Worm (Caenorhabditis elegans) whole organism, L4/young adult: ENCODE results near the gene Y110A2AL.3.

Source experiments
- W03F9.2 ChIP-seq: fragments of 150-350 bp; optimal IDR thresholded peaks from 2 replicates; lab custom pipeline; 2014; ENCODE audit warnings: missing biosample characterization, missing genetic modification characterization
- dao-5 ChIP-seq: sonication (generic microtip); optimal IDR thresholded peaks from 2 replicates; lab custom pipeline; 2016; ENCODE audit warnings: missing genotype, missing genetic modification characterization, moderate library complexity, missing compliant biosample characterization
- him-1 ChIP-seq: sonication (generic microtip); optimal IDR thresholded peaks from 2 replicates; lab custom pipeline; 2016; ENCODE audit warnings: missing genotype, missing genetic modification reagents, missing genetic modification characterization, missing compliant biosample characterization

The Y110A2AL.3 gene

ce11 chrII:2862557-2863035 lies 4.3 kb upstream of the Y110A2AL.3 start:
- TF ChIP-seq dao-5 (tag; lab: Kevin White, UChicago) = no peak
- TF ChIP-seq W03F9.2 (tag; lab: Kevin White, UChicago) = no peak
- TF ChIP-seq him-1 (tag; lab: Kevin White, UChicago) = no peak

- TF ChIP-seq him-1 (tag; lab: Kevin White, UChicago) (no peak), W03F9.2 (tag; lab: Kevin White, UChicago) (no peak), dao-5 (tag; lab: Kevin White, UChicago) (no peak)
These were observed 2.6 kb upstream of the Y110A2AL.3 start, which contains the start of gene Y110A2AL.5 for ce11 chrII:2864229-2864628. TSS of gene Y110A2AL.5 (plus strand) at chrII:2864529.

ce11 chrII:2865355-2865754 lies 1.5 kb upstream of the Y110A2AL.3 start:
- no peak for TF ChIP-seq W03F9.2 (tag; lab: Kevin White, UChicago)
- no peak for TF ChIP-seq him-1 (tag; lab: Kevin White, UChicago)
- TF ChIP-seq dao-5 (tag; lab: Kevin White, UChicago) = no peak

- TF ChIP-seq W03F9.2 (tag; lab: Kevin White, UChicago) (no peak), him-1 (tag; lab: Kevin White, UChicago) (no peak), dao-5 (tag; lab: Kevin White, UChicago) (no peak)
These were observed 827 bp downstream of the Y110A2AL.3 start, which contains the start of gene Y110A2AL.2 for ce11 chrII:2867701-2868100. TSS of gene Y110A2AL.2 (plus strand) at chrII:2868001.

ce11 chrII:2871816-2872215 lies 4.9 kb downstream of the Y110A2AL.3 start, which contains the start of gene Y110A2AL.10:
TSS of gene Y110A2AL.10 (minus strand) at chrII:2871916.
- TF ChIP-seq him-1 (tag; lab: Kevin White, UChicago) (no peak), dao-5 (tag; lab: Kevin White, UChicago) (no peak), W03F9.2 (tag; lab: Kevin White, UChicago) (no peak)

- TF ChIP-seq him-1 (tag; lab: Kevin White, UChicago) (no peak), dao-5 (tag; lab: Kevin White, UChicago) (no peak), W03F9.2 (tag; lab: Kevin White, UChicago) (no peak)
These were observed 7.9 kb downstream of the Y110A2AL.3 start, which contains the start of gene Y110A2AL.1 for ce11 chrII:2874801-2875200. TSS of gene Y110A2AL.1 (plus strand) at chrII:2875101.

- TF ChIP-seq him-1 (tag; lab: Kevin White, UChicago) (no peak), dao-5 (tag; lab: Kevin White, UChicago) (no peak), W03F9.2 (tag; lab: Kevin White, UChicago) (no peak)
These were observed 12.0 kb downstream of the Y110A2AL.3 start for ce11 chrII:2878909-2879308.

- TF ChIP-seq him-1 (tag; lab: Kevin White, UChicago) (no peak), dao-5 (tag; lab: Kevin White, UChicago) (no peak), W03F9.2 (tag; lab: Kevin White, UChicago) (no peak)
These were observed 14.2 kb downstream of the Y110A2AL.3 start for ce11 chrII:2881088-2881487.

ce11 chrII:2884810-2885209 lies 17.9 kb downstream of the Y110A2AL.3 start, which contains the start of gene pigw-1:
TSS of gene pigw-1 (minus strand) at chrII:2884910.
- no peak for TF ChIP-seq W03F9.2 (tag; lab: Kevin White, UChicago)
- TF ChIP-seq dao-5 (tag; lab: Kevin White, UChicago) = no peak
- TF ChIP-seq him-1 (tag; lab: Kevin White, UChicago) = no peak

- no peak for TF ChIP-seq W03F9.2 (tag; lab: Kevin White, UChicago)
- TF ChIP-seq dao-5 (tag; lab: Kevin White, UChicago) = no peak
- no peak for TF ChIP-seq him-1 (tag; lab: Kevin White, UChicago)
These were observed 18.9 kb downstream of the Y110A2AL.3 start for ce11 chrII:2885518-2886449.

- TF ChIP-seq W03F9.2 (tag; lab: Kevin White, UChicago) = peak; percentile 71
- TF ChIP-seq dao-5 (tag; lab: Kevin White, UChicago) = no peak
- TF ChIP-seq him-1 (tag; lab: Kevin White, UChicago) = peak; percentile 55
These were observed 22.2 kb downstream of the Y110A2AL.3 start, which contains the start of gene pinn-1 for ce11 chrII:2888957-2889630. TSS of gene pinn-1 (minus strand) at chrII:2889007.

- no peak for TF ChIP-seq him-1 (tag; lab: Kevin White, UChicago)
- no peak for TF ChIP-seq W03F9.2 (tag; lab: Kevin White, UChicago)
- TF ChIP-seq dao-5 (tag; lab: Kevin White, UChicago) = no peak
These were observed 27.4 kb downstream of the Y110A2AL.3 start, which contains the start of gene sqv-2 for ce11 chrII:2894295-2894694. TSS of gene sqv-2 (minus strand) at chrII:2894395.
